Worm (Caenorhabditis elegans) whole organism, L4 larva: ENCODE data around the gene F10C1.3.

Experiments
- D1046.2 ChIP-seq: fragments of 200-800 bp; sonication (Bioruptor generic); IDR thresholded peaks from 2 replicates; pipeline ENCODE4 v1.3.6; 2022; ENCODE audit warnings: missing genetic modification characterization, missing compliant biosample characterization
- F26F4.8 ChIP-seq: fragments of 200-800 bp; sonication (Bioruptor generic); conservative IDR thresholded peaks from 2 replicates; pipeline ENCODE4 v1.3.6; 2022; ENCODE audit warnings: missing genetic modification characterization, missing compliant biosample characterization
- F37D6.2 ChIP-seq: sonication (generic microtip); optimal IDR thresholded peaks from 2 replicates; lab custom pipeline; 2016; ENCODE audit warnings: mild to moderate bottlenecking, missing genetic modification characterization, missing compliant biosample characterization
- F44E2.7 ChIP-seq: fragments of 200-800 bp; sonication (Bioruptor generic); IDR thresholded peaks from 2 replicates; pipeline ENCODE4 v2.1.2; 2022; ENCODE audit warnings: missing genetic modification characterization, missing compliant biosample characterization
- T20F7.1 ChIP-seq: fragments of 200-800 bp; sonication (Bioruptor generic); optimal IDR thresholded peaks from 2 replicates; lab custom pipeline; 2018; ENCODE audit warnings: mild to moderate bottlenecking, missing genetic modification characterization, missing compliant biosample characterization
- Y48G9A.11 ChIP-seq: fragments of 200-800 bp; sonication (Bioruptor generic); IDR thresholded peaks from 2 replicates; pipeline ENCODE4 v1.3.6; 2022; ENCODE audit warnings: missing genetic modification reagents, missing genetic modification characterization, missing compliant biosample characterization
- Y5F2A.4 ChIP-seq: fragments of 200-800 bp; sonication (Bioruptor generic); optimal IDR thresholded peaks from 2 replicates; lab custom pipeline; 2018; ENCODE audit warnings: mild to moderate bottlenecking, missing genetic modification characterization, missing compliant biosample characterization
- ZK337.2 ChIP-seq: fragments of 200-800 bp; sonication (Bioruptor generic); IDR thresholded peaks from 2 replicates; pipeline ENCODE4 v1.3.6; 2022; ENCODE audit warnings: missing genetic modification reagents, missing genetic modification characterization, missing compliant biosample characterization
- ZK546.5 ChIP-seq, 2 experiments: sonication (generic microtip); optimal IDR thresholded peaks; 2 replicates each; lab custom pipeline; 2017; ENCODE audit warnings: missing biosample characterization in 2 of 2, missing genetic modification characterization in 2 of 2
- aly-2 ChIP-seq: sonication (generic microtip); optimal IDR thresholded peaks from 2 replicates; lab custom pipeline; 2018; ENCODE audit warnings: missing biosample characterization, missing genetic modification characterization
- ama-1 ChIP-seq: fragments of 150-350 bp; optimal IDR thresholded peaks from 2 replicates; lab custom pipeline; 2014; ENCODE audit warnings: inconsistent platforms, mixed read lengths
- arid-1 ChIP-seq: fragments of 200-800 bp; sonication (Bioruptor generic); conservative IDR thresholded peaks from 2 replicates; pipeline ENCODE4 v1.3.6; 2022; ENCODE audit warnings: missing genetic modification reagents, missing genetic modification characterization, missing compliant biosample characterization
- attf-4 ChIP-seq: sonication (generic microtip); optimal IDR thresholded peaks from 3 replicates; lab custom pipeline; 2017; ENCODE audit warnings: missing biosample characterization, missing genetic modification characterization
- ceh-28 ChIP-seq: fragments of 150-350 bp; optimal IDR thresholded peaks from 2 replicates; lab custom pipeline; 2014; ENCODE audit warnings: missing biosample characterization, missing genetic modification reagents, missing genetic modification characterization
- ceh-32 ChIP-seq: sonication (generic microtip); optimal IDR thresholded peaks from 2 replicates; lab custom pipeline; 2016; ENCODE audit warnings: mild to moderate bottlenecking, missing genetic modification characterization, missing compliant biosample characterization; ENCODE audit not compliant: poor library complexity
- ceh-44 ChIP-seq: fragments of 200-800 bp; sonication (Bioruptor generic); IDR thresholded peaks from 2 replicates; pipeline ENCODE4 v1.3.6; 2022; ENCODE audit warnings: missing genetic modification reagents, missing genetic modification characterization, missing compliant biosample characterization
- ceh-82 ChIP-seq: sonication (generic microtip); optimal IDR thresholded peaks from 2 replicates; lab custom pipeline; 2017; ENCODE audit warnings: missing biosample characterization, missing genetic modification characterization
- ces-1 ChIP-seq: fragments of 150-350 bp; sonication (generic microtip); optimal IDR thresholded peaks from 4 replicates; lab custom pipeline; 2014; ENCODE audit warnings: missing biosample characterization, missing genetic modification reagents, missing genetic modification characterization
- daf-12 ChIP-seq: fragments of 150-350 bp; optimal IDR thresholded peaks from 2 replicates; lab custom pipeline; 2014; ENCODE audit warnings: missing biosample characterization, missing genetic modification reagents, missing genetic modification characterization
- daf-8 ChIP-seq: fragments of 200-800 bp; sonication (Bioruptor generic); IDR thresholded peaks from 2 replicates; pipeline ENCODE4 v1.3.6; 2022; ENCODE audit warnings: missing genetic modification characterization, missing compliant biosample characterization
- dmd-9 ChIP-seq: fragments of 200-800 bp; sonication (Bioruptor generic); IDR thresholded peaks from 2 replicates; pipeline ENCODE4 v1.3.6; 2022; ENCODE audit warnings: missing genetic modification reagents, missing genetic modification characterization, missing compliant biosample characterization
- duxl-1 ChIP-seq: sonication (generic microtip); optimal IDR thresholded peaks from 2 replicates; lab custom pipeline; 2016; ENCODE audit warnings: mild to moderate bottlenecking, missing genetic modification characterization, moderate library complexity, missing compliant biosample characterization; ENCODE audit not compliant: poor library complexity
- dve-1 ChIP-seq: sonication (generic microtip); optimal IDR thresholded peaks from 2 replicates; lab custom pipeline; 2017; ENCODE audit warnings: antibody characterized with exemption, mild to moderate bottlenecking, missing genetic modification characterization, missing compliant biosample characterization; ENCODE audit not compliant: insufficient read depth
- egl-43 ChIP-seq: fragments of 200-800 bp; sonication (Bioruptor generic); IDR thresholded peaks from 2 replicates; pipeline ENCODE4 v1.3.6; 2022; ENCODE audit warnings: missing genetic modification reagents, missing genetic modification characterization, missing compliant biosample characterization
- fkh-10 ChIP-seq: fragments of 150-350 bp; optimal IDR thresholded peaks from 2 replicates; lab custom pipeline; 2014; ENCODE audit warnings: missing biosample characterization, missing genetic modification reagents, missing genetic modification characterization
- gei-8 ChIP-seq: fragments of 200-800 bp; sonication (Bioruptor generic); optimal IDR thresholded peaks from 2 replicates; lab custom pipeline; 2018; ENCODE audit warnings: mild to moderate bottlenecking, missing genetic modification characterization, missing compliant biosample characterization
- lin-15B ChIP-seq: fragments of 150-350 bp; sonication (generic microtip); optimal IDR thresholded peaks from 3 replicates; lab custom pipeline; 2014; ENCODE audit warnings: missing biosample characterization, missing genetic modification characterization
- lsy-2 ChIP-seq, 2 experiments: fragments of 150-350 bp in 1 of 2; sonication (generic microtip) in 1 of 2; optimal IDR thresholded peaks; 2 replicates each; lab custom pipeline; 2014 to 2017; ENCODE audit warnings: missing biosample characterization in 2 of 2, missing genetic modification characterization in 2 of 2
- mdt-29 ChIP-seq: fragments of 200-800 bp; sonication (Bioruptor generic); IDR thresholded peaks from 2 replicates; pipeline ENCODE4 v1.3.6; 2022; ENCODE audit warnings: missing genetic modification reagents, missing genetic modification characterization, missing compliant biosample characterization
- mep-1 ChIP-seq: fragments of 150-350 bp; sonication (generic microtip); optimal IDR thresholded peaks from 3 replicates; lab custom pipeline; 2014; ENCODE audit warnings: missing biosample characterization, missing genetic modification characterization
- mes-2 ChIP-seq: sonication (generic microtip); optimal IDR thresholded peaks from 2 replicates; lab custom pipeline; 2016; ENCODE audit warnings: missing genotype, mild to moderate bottlenecking, missing genetic modification characterization, missing compliant biosample characterization; ENCODE audit not compliant: poor library complexity, severe bottlenecking
- mxl-2 ChIP-seq: fragments of 200-800 bp; sonication (Bioruptor generic); conservative IDR thresholded peaks from 2 replicates; pipeline ENCODE4 v1.3.6; 2022; ENCODE audit warnings: missing genetic modification reagents, missing genetic modification characterization, missing compliant biosample characterization
- mxl-3 ChIP-seq: fragments of 200-800 bp; sonication (Bioruptor generic); optimal IDR thresholded peaks from 2 replicates; lab custom pipeline; 2018; ENCODE audit warnings: mild to moderate bottlenecking, missing genetic modification characterization, missing compliant biosample characterization
- nhr-102 ChIP-seq: sonication (generic microtip); optimal IDR thresholded peaks from 2 replicates; lab custom pipeline; 2016; ENCODE audit warnings: mild to moderate bottlenecking, missing genetic modification characterization, moderate library complexity, missing compliant biosample characterization
- nhr-111 ChIP-seq: fragments of 200-800 bp; sonication (Bioruptor generic); optimal IDR thresholded peaks from 2 replicates; lab custom pipeline; 2018; ENCODE audit warnings: mild to moderate bottlenecking, missing genetic modification characterization, missing compliant biosample characterization
- nhr-41 ChIP-seq: fragments of 200-800 bp; sonication (Bioruptor generic); IDR thresholded peaks from 2 replicates; pipeline ENCODE4 v1.3.6; 2022; ENCODE audit warnings: missing genetic modification reagents, missing genetic modification characterization, missing compliant biosample characterization
- nhr-6 ChIP-seq: fragments of 150-350 bp; optimal IDR thresholded peaks from 2 replicates; lab custom pipeline; 2014; ENCODE audit warnings: missing biosample characterization, missing genetic modification characterization
- nhr-76 ChIP-seq: fragments of 150-350 bp; optimal IDR thresholded peaks from 2 replicates; lab custom pipeline; 2014; ENCODE audit warnings: missing biosample characterization, missing genetic modification characterization
- nhr-77 ChIP-seq: fragments of 150-350 bp; optimal IDR thresholded peaks from 2 replicates; lab custom pipeline; 2014; ENCODE audit warnings: missing biosample characterization, missing genetic modification characterization
- php-3 ChIP-seq: fragments of 200-800 bp; sonication (Bioruptor generic); IDR thresholded peaks from 2 replicates; pipeline ENCODE4 v1.3.6; 2022; ENCODE audit warnings: missing genetic modification reagents, missing genetic modification characterization, missing compliant biosample characterization
- set-16 ChIP-seq: fragments of 200-800 bp; sonication (Bioruptor generic); IDR thresholded peaks from 2 replicates; pipeline ENCODE4 v1.3.6; 2022; ENCODE audit warnings: missing genetic modification reagents, missing genetic modification characterization, missing compliant biosample characterization
- snpc-1.2 ChIP-seq: fragments of 200-800 bp; sonication (Bioruptor generic); IDR thresholded peaks from 2 replicates; pipeline ENCODE4 v1.3.6; 2022; ENCODE audit warnings: missing genetic modification reagents, missing genetic modification characterization, missing compliant biosample characterization
- snpc-4 ChIP-seq: fragments of 150-350 bp; optimal IDR thresholded peaks from 2 replicates; lab custom pipeline; 2014; ENCODE audit warnings: missing biosample characterization, missing genetic modification characterization
- spr-1 ChIP-seq: sonication (generic microtip); optimal IDR thresholded peaks from 2 replicates; lab custom pipeline; 2016; ENCODE audit warnings: mild to moderate bottlenecking, missing genetic modification characterization, missing compliant biosample characterization
- tag-97 ChIP-seq: fragments of 200-800 bp; sonication (Bioruptor generic); IDR thresholded peaks from 2 replicates; pipeline ENCODE4 v1.3.6; 2022; ENCODE audit warnings: missing genetic modification characterization, missing compliant biosample characterization
- unc-39 ChIP-seq: sonication (generic microtip); optimal IDR thresholded peaks from 2 replicates; lab custom pipeline; 2017; ENCODE audit warnings: missing biosample characterization, missing genetic modification characterization
- unc-62 ChIP-seq, 3 experiments: fragments of 150-350 bp in 1 of 3; sonication (generic microtip); optimal IDR thresholded peaks in 2 of 3; peaks in 1 of 3; 1 replicate in 1 of 3; 2 replicates in 2 of 3; lab custom pipeline; 2014 to 2017; ENCODE audit warnings: missing biosample characterization in 3 of 3, missing genetic modification characterization in 3 of 3, missing genetic modification reagents in 3 of 3, missing genotype in 1 of 3
- zag-1 ChIP-seq: fragments of 150-350 bp; optimal IDR thresholded peaks from 2 replicates; lab custom pipeline; 2014; ENCODE audit warnings: missing biosample characterization, missing genetic modification characterization
- zip-2 ChIP-seq: fragments of 150-350 bp; optimal IDR thresholded peaks from 2 replicates; lab custom pipeline; 2014; ENCODE audit warnings: missing biosample characterization, missing genetic modification characterization
- ztf-11 ChIP-seq: fragments of 150-350 bp; optimal IDR thresholded peaks from 2 replicates; lab custom pipeline; 2014; ENCODE audit warnings: missing biosample characterization, missing genetic modification characterization

The F10C1.3 gene

ce11 chrII:5714807-5715206, 42.7 kb downstream of the F10C1.3 start, which contains the start of the genes tiar-1 and lelo-4 (continued):
- TF ChIP-seq nhr-102 (tag; lab: Kevin White, UChicago) = no peak

- TF ChIP-seq php-3 (0 out of 2 replicates have a peak, but pooled peaks have one; percentile 25), nhr-77 (tag; lab: Kevin White, UChicago) (no peak), mep-1 (tag; lab: Kevin White, UChicago) (peak; percentile 5), ceh-32 (tag; lab: Kevin White, UChicago) (no peak), ztf-11 (tag; lab: Kevin White, UChicago) (no peak), F26F4.8 (GFP tag; lab: Robert Waterston, UW) (no peak), snpc-4 (no peak), fkh-10 (GFP tag; lab: Kevin White, UChicago) (no peak), lsy-2 (tag; optimal IDR thresholded peaks at IDR 0.05; lab: Kevin White, UChicago) (no peak), nhr-41 (GFP tag; lab: Robert Waterston, UW) (no peak), duxl-1 (no peak), gei-8 (GFP tag; lab: Kevin White, UChicago) (no peak), tag-97 (GFP tag; lab: Robert Waterston, UW) (no peak), ZK337.2 (GFP tag; lab: Robert Waterston, UW) (no peak), dmd-9 (GFP tag; lab: Robert Waterston, UW) (no peak), ceh-82 (tag; lab: Kevin White, UChicago) (no peak), nhr-6 (no peak), ceh-28 (tag; lab: Kevin White, UChicago) (no peak), set-16 (GFP tag; lab: Robert Waterston, UW) (no peak), daf-12 (no peak), attf-4 (no peak), snpc-1.2 (0 out of 2 replicates have a peak, but pooled peaks have one; percentile 8), zag-1 (tag; lab: Kevin White, UChicago) (no peak), mdt-29 (GFP tag; lab: Robert Waterston, UW) (no peak), mes-2 (tag; lab: Kevin White, UChicago) (peak; percentile 4), dve-1 (tag; lab: Kevin White, UChicago) (no peak), Y5F2A.4 (GFP tag; lab: Kevin White, UChicago) (no peak), ama-1 (lab: Kevin White, UChicago) (peak; percentile 81), ZK546.5 (tag; optimal IDR thresholded peaks at IDR 0.05; lab: Kevin White, UChicago) (no peak), F44E2.7 (GFP tag; lab: Robert Waterston, UW) (no peak), Y48G9A.11 (peak; percentile 26; the same call in 1 of the 2 replicates), mxl-3 (no peak), zip-2 (no peak), aly-2 (tag; lab: Kevin White, UChicago) (no peak), lin-15B (tag; lab: Kevin White, UChicago) (no peak), nhr-76 (tag; lab: Kevin White, UChicago) (no peak), spr-1 (tag; lab: Kevin White, UChicago) (peak; percentile 34), arid-1 (GFP tag; lab: Robert Waterston, UW) (0 out of 2 replicates have a peak, but pooled peaks have one; percentile 20), D1046.2 (GFP tag; lab: Robert Waterston, UW) (no peak), nhr-111 (GFP tag; lab: Kevin White, UChicago) (no peak), egl-43 (no peak), daf-8 (GFP tag; lab: Robert Waterston, UW) (no peak), F37D6.2 (tag; lab: Kevin White, UChicago) (no peak), unc-62 (GFP tag; optimal IDR thresholded peaks at IDR 0.05 in 1 of 2; lab: Kevin White, UChicago) (no peak), unc-62 (tag; optimal IDR thresholded peaks at IDR 0.05; lab: Kevin White, UChicago) (no peak), ceh-44 (GFP tag; lab: Robert Waterston, UW) (no peak), T20F7.1 (GFP tag; lab: Kevin White, UChicago) (peak; percentile 30), ces-1 (GFP tag; lab: Kevin White, UChicago) (no peak), mxl-2 (GFP tag; lab: Robert Waterston, UW) (no peak), unc-39 (tag; lab: Kevin White, UChicago) (no peak)
- TF ChIP-seq, all 104 proteins: peak for 9
These were observed 45.4 kb downstream of the F10C1.3 start for ce11 chrII:5712126-5712525.
